Worm (Caenorhabditis elegans): ENCODE results near the gene srh-258.

The srh-258 gene

DNA sequence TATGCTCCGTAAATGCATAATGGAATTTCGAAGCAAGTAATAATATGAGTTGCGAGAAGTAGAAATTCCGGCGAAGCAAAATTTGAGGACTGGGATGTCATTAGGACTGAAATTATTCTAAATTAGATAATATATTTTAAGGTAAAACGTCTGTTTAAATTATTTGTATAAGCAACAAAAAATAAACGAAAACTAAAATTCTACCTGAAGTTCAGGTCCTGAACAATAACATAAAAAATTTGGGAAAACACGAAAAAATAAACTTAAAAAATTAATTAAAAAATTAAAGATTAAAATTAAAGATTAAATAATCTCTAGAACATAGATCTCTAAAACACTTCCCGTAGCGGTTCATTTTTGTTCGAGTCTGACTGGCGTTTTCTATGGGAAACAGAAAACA is 25.1 kb upstream of the srh-258 start, which contains the start of gene srh-251:
Gene srh-251, minus strand, starts transcription at position 101 of the 400 bp plus-strand sequence.
- TF ChIP-seq atf-7 (tag; optimal IDR thresholded peaks at IDR 0.05) = no peak
- TF ChIP-seq attf-6 (GFP tag; IDR thresholded peaks at IDR 0.05) = no peak

DNA sequence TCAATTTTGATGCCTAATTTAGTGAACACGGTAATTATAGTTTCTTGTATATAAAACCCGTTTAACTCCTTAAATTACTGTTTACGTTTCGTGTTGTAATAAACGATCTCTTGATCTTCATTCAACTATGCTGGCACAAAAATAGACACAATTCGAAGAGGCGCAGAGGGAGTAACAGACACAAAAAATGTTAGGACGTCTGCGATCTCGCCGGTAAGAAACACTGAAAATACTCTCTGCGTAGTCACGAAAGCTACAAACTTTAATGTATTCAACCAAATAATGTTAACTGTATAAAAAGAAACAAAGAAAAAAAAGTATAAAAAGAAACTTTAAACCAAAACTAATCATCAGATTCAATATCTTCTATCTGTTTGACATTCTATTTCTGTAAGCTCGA is 24.1 kb upstream of the srh-258 start, which contains the start of gene dhs-23:
Gene dhs-23, plus strand, starts transcription at position 363 of the 400 bp plus-strand sequence.
- TF ChIP-seq lsl-1 (GFP tag; optimal IDR thresholded peaks at IDR 0.05) (no peak), F33H1.4 (GFP tag; IDR thresholded peaks at IDR 0.05) (no peak), nhr-80 (tag; optimal IDR thresholded peaks at IDR 0.05) (peak; percentile 11), ztf-26 (tag; optimal IDR thresholded peaks at IDR 0.05) (no peak), snpc-1.1 (tag; optimal IDR thresholded peaks at IDR 0.05; ENCODE audit: insufficient read depth) (no peak), ccch-3 (GFP tag; optimal IDR thresholded peaks at IDR 0.05) (no peak)

DNA sequence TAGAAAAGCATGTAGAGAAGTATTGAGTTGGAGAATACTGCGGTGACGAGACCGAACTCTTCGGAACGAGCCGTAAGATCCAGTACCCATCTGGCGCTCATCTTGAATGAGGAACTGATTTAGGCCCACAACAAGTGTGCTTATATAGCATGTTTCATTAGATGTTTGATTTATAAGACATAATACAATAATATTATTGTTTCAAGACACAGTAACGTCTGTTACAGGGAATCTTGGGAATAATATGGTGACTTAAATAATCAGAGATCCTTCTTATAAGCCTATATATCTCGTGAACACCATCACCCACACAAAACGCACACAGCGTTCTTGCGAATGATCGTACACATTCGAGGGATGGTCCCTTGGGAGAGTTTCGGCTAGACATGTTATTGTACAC is 21.2 kb upstream of the srh-258 start, which contains the start of gene str-88:
Gene str-88, minus strand, starts transcription at position 101 of the 400 bp plus-strand sequence.
- no peak for TF ChIP-seq lsy-27 (tag; optimal IDR thresholded peaks at IDR 0.05; ENCODE audit: borderline replicate concordance, insufficient read depth)
- no peak for TF ChIP-seq Y56A3A.18 (GFP tag; IDR thresholded peaks at IDR 0.05)
- no peak for TF ChIP-seq attf-5 (GFP tag; optimal IDR thresholded peaks at IDR 0.05)
- TF ChIP-seq cebp-2 (GFP tag; IDR thresholded peaks at IDR 0.05) = no peak
- TF ChIP-seq F55B11.4 (tag; optimal IDR thresholded peaks at IDR 0.05; ENCODE audit: borderline replicate concordance, insufficient read depth) = no peak
- no peak for TF ChIP-seq D2030.7 (GFP tag; IDR thresholded peaks at IDR 0.05)

DNA sequence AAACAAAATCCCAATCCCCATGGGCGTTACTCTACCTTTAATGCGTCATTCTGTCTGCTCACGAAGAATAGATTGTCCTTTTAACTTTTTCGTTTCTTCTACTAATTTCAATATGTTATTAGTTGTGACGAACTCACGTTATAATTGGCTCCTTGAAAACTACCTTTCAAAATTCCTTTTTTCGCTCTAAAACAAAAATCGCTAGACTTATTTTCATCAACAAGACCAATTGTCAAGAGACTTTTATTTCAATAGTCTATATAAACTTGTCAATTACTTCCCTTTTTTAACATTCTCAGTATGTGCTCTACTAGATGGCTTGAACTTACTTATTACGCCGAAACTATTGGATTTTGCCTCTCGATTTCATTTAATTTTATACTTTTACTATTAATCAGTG is 20.2 kb upstream of the srh-258 start, which contains the start of gene str-102:
Gene str-102, plus strand, starts transcription at position 301 of the 400 bp plus-strand sequence.
- TF ChIP-seq F37B4.10 (GFP tag; IDR thresholded peaks at IDR 0.05) (no peak), F10E7.11 (tag; optimal IDR thresholded peaks at IDR 0.05) (no peak), snpc-1.3 (tag; optimal IDR thresholded peaks at IDR 0.05; ENCODE audit: insufficient read depth) (no peak), ekl-4 (GFP tag; IDR thresholded peaks at IDR 0.05) (no peak), ets-4 (GFP tag; optimal IDR thresholded peaks at IDR 0.05) (no peak), pbrm-1 (GFP tag; IDR thresholded peaks at IDR 0.05) (no peak)

DNA sequence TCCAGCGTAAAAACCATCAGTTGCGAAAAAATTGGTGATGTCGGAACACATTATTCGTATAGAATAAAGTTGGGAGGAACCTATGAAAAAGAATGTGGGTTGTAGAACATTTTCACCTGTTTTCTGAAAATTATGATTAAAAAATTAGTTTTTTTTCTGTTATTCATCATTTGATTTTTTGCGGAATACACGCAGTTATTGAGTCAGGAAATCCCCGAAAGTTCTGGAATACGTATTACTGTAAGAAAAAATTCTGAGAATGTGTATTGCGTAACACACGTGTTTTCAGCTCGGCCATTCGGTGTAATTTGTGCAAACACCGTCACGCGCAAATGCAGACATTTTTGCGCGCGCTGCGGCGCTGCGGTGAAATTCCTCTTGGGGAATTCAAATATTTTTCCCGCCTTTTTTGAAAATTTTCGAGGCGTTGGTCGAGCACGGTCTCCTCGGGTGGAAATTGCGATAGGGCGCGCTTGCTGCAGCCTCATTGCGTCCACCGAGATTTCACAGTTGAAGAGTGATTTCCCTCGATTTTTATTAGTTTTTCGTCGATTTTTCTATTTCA is 16.1 kb upstream of the srh-258 start, which contains the start of gene srh-170:
Gene srh-170, minus strand, starts transcription at position 51 of the 565 bp plus-strand sequence.
- TF ChIP-seq ztf-28 (GFP tag; IDR thresholded peaks at IDR 0.05) (0 out of 2 replicates have a peak, but pooled peaks have one; percentile 30), egl-18 (GFP tag; IDR thresholded peaks at IDR 0.05) (no peak), F39B2.1 (GFP tag; IDR thresholded peaks at IDR 0.05) (no peak), aptf-2 (GFP tag; conservative IDR thresholded peaks at IDR 0.05) (0 out of 2 replicates have a peak, but pooled peaks have one; percentile 33), lin-54 (GFP tag; optimal IDR thresholded peaks at IDR 0.05) (peak; percentile 12), dpff-1 (tag; optimal IDR thresholded peaks at IDR 0.05) (no peak), mcd-1 (GFP tag; IDR thresholded peaks at IDR 0.05) (peak; percentile 74), nhr-90 (tag; optimal IDR thresholded peaks at IDR 0.05) (no peak), xnd-1 (tag; optimal IDR thresholded peaks at IDR 0.05) (no peak), hsf-1 (GFP tag; IDR thresholded peaks at IDR 0.05) (0 out of 2 replicates have a peak, but pooled peaks have one; percentile 30), zim-3 (tag; optimal IDR thresholded peaks at IDR 0.05) (no peak), madf-6 (GFP tag; IDR thresholded peaks at IDR 0.05) (peak; percentile 57)

Measured in whole organism, young adult.